Fruit fly (Drosophila melanogaster): ENCODE measurements around the gene CG10068.
A peak's percentile ranks its signal among the peaks of the same experiment; 100 is the strongest.

Gene CG10068

DNA sequence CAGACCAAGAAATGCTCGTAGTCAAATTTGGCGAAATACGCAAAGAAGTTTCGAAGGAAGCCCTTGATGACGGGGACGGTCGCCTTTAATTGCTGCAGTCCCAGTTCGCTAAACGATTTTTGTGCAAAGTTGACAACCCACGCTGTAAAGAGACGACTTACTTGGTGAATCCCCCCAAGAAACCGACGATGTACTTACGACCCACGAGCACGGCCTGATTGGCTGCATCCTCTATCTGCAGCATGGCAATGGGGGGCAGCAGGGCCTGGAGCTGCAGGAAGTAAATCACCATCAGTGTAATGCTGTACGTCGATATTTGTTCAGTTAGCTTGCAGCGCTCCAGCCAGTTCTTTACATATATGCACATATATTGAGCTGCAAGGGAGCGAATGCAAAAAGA lies 44.1 kb downstream of the CG10068 start:
- TF ChIP-seq svp (GFP tag) (peak; percentile 88), Gug (GFP tag; IDR thresholded peaks at IDR 0.05) (no peak)

DNA sequence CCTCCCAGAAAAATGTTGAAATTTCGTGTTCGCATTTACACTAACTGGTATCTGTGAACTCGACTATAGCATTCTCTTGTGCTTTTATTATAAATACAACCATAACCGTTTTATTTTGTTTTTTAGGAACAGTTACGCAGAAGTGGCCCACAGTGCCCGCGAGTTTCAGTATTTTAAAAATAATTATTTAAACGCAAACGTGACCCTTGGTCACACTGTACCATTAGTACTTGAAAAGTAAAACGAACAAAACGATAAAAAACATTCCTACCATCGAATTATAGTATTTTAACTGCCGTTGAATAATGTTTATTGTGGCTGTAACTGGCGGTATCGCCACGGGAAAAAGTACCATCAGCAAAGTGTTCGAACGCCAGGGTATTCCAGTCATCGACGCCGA lies 45.9 kb downstream of the CG10068 start, which contains the start of gene Dpck:
TSS of gene Dpck (plus strand) at position 211 of the 400 bp plus-strand sequence.
- TF ChIP-seq Ets21C (GFP tag; optimal IDR thresholded peaks at IDR 0.05) (no peak), CG6808 (GFP tag; optimal IDR thresholded peaks at IDR 0.05) (peak; percentile 33), Hr39 (GFP tag; optimal IDR thresholded peaks at IDR 0.05) (peak; percentile 27), fd85E (GFP tag; optimal IDR thresholded peaks at IDR 0.05) (no peak), CG8632 (GFP tag; optimal IDR thresholded peaks at IDR 0.05) (no peak), Smox (GFP tag; optimal IDR thresholded peaks at IDR 0.05) (peak; percentile 40), Sox15 (GFP tag; optimal IDR thresholded peaks at IDR 0.05) (no peak), fd59A (GFP tag; optimal IDR thresholded peaks at IDR 0.05) (peak; percentile 15), CG11294 (GFP tag; IDR thresholded peaks at IDR 0.05) (no peak), spab (GFP tag; optimal IDR thresholded peaks at IDR 0.05) (peak; percentile 33), CG10669 (GFP tag; optimal IDR thresholded peaks at IDR 0.05) (peak; percentile 20), Hr38 (GFP tag; optimal IDR thresholded peaks at IDR 0.05) (no peak), dsx (GFP tag; optimal IDR thresholded peaks at IDR 0.05; ENCODE audit: poor library complexity, severe bottlenecking) (peak; percentile 40), CG3032 (tag; optimal IDR thresholded peaks at IDR 0.05) (peak; percentile 35), CG6792 (GFP tag; optimal IDR thresholded peaks at IDR 0.05) (peak; percentile 27), CG9139 (GFP tag; optimal IDR thresholded peaks at IDR 0.05) (peak; percentile 62), Ets96B (tag; optimal IDR thresholded peaks at IDR 0.05) (peak; percentile 47), Sox102F (GFP tag; optimal IDR thresholded peaks at IDR 0.05) (peak; percentile 52), CG15336 (GFP tag; IDR thresholded peaks at IDR 0.05) (peak; percentile 35; the same call in 1 of the 2 replicates), OdsH (GFP tag; optimal IDR thresholded peaks at IDR 0.05) (peak; percentile 29), CG6854 (GFP tag; optimal IDR thresholded peaks at IDR 0.05) (no peak), pdm3 (GFP tag; optimal IDR thresholded peaks at IDR 0.05) (peak; percentile 65), CG6163 (GFP tag; IDR thresholded peaks at IDR 0.05) (peak; percentile 68), CG1621 (tag; optimal IDR thresholded peaks at IDR 0.05) (no peak), Eip75B (GFP tag; optimal IDR thresholded peaks at IDR 0.05) (peak; percentile 42), Eip78C (GFP tag) (peak; percentile 83), dac (GFP tag; optimal IDR thresholded peaks at IDR 0.05) (no peak), topi (GFP tag; optimal IDR thresholded peaks at IDR 0.05) (peak; percentile 41), CG11762 (GFP tag; optimal IDR thresholded peaks at IDR 0.05; ENCODE audit: insufficient read depth) (no peak), CG3919 (GFP tag; optimal IDR thresholded peaks at IDR 0.05) (peak; percentile 51), CG10631 (GFP tag; optimal IDR thresholded peaks at IDR 0.05) (no peak), CG8319 (GFP tag; optimal IDR thresholded peaks at IDR 0.05) (no peak), svp (GFP tag) (peak; percentile 81), CG11902 (GFP tag; optimal IDR thresholded peaks at IDR 0.05) (peak; percentile 3), CG6276 (GFP tag; optimal IDR thresholded peaks at IDR 0.05) (peak; percentile 48), Blimp-1 (GFP tag; optimal IDR thresholded peaks at IDR 0.05) (no peak), vri (GFP tag; optimal IDR thresholded peaks at IDR 0.05) (peak; percentile 22), ss (GFP tag; optimal IDR thresholded peaks at IDR 0.05) (peak; percentile 29 to 50), CG16779 (tag; optimal IDR thresholded peaks at IDR 0.05) (peak; percentile 44), Met (GFP tag; optimal IDR thresholded peaks at IDR 0.05) (peak; percentile 53), Sox14 (GFP tag; optimal IDR thresholded peaks at IDR 0.05) (peak; percentile 58), net (GFP tag; optimal IDR thresholded peaks at IDR 0.05) (peak; percentile 58), cyc (GFP tag; optimal IDR thresholded peaks at IDR 0.05) (peak; percentile 19), eg (GFP tag; IDR thresholded peaks at IDR 0.05) (peak; percentile 63), Eip93F (GFP tag; optimal IDR thresholded peaks at IDR 0.05) (no peak), CG31627 (GFP tag; optimal IDR thresholded peaks at IDR 0.05) (peak; percentile 45), CG8119 (GFP tag; IDR thresholded peaks at IDR 0.05) (peak; percentile 63; the same call in 2 of the 3 replicates), Hr4 (GFP tag; optimal IDR thresholded peaks at IDR 0.05) (peak; percentile 56), fkh (GFP tag; optimal IDR thresholded peaks at IDR 0.05) (no peak)
